Fruit fly (Drosophila melanogaster) whole organism, embryonic: ENCODE results near the gene crq.

Experiments used
- Atf3 ChIP-seq: fragments of 200-800 bp; sonication (Bioruptor generic); optimal IDR thresholded peaks from 3 replicates; lab custom pipeline; 2016; ENCODE audit warnings: missing biosample characterization, missing genetic modification characterization
- CG10147 ChIP-seq: fragments of 200-800 bp; sonication (Bioruptor generic); optimal IDR thresholded peaks from 2 replicates; lab custom pipeline; 2019; ENCODE audit warnings: missing biosample characterization, mild to moderate bottlenecking, missing genetic modification characterization, moderate library complexity
- CG10209 ChIP-seq: fragments of 200-800 bp; sonication (Bioruptor generic); optimal IDR thresholded peaks from 3 replicates; lab custom pipeline; 2017; ENCODE audit warnings: missing biosample characterization, mild to moderate bottlenecking, missing genetic modification characterization, missing genetic modification reagents
- CG10274 ChIP-seq: fragments of 200-800 bp; sonication (Bioruptor generic); optimal IDR thresholded peaks from 3 replicates; lab custom pipeline; 2017; ENCODE audit warnings: missing biosample characterization, mild to moderate bottlenecking, missing genetic modification characterization
- CG10321 ChIP-seq: fragments of 200-800 bp; sonication (Bioruptor generic); IDR thresholded peaks from 2 replicates; pipeline ENCODE4 v1.3.6; 2022; ENCODE audit warnings: missing biosample characterization, missing genetic modification characterization
- CG10366 ChIP-seq: fragments of 200-800 bp; sonication (Bioruptor generic); IDR thresholded peaks from 2 replicates; pipeline ENCODE4 v1.3.6; 2022; ENCODE audit warnings: missing biosample characterization, missing genetic modification characterization
- CG10431 ChIP-seq: fragments of 200-800 bp; sonication (Bioruptor generic); optimal IDR thresholded peaks from 3 replicates; lab custom pipeline; 2018; ENCODE audit warnings: missing biosample characterization, mild to moderate bottlenecking, missing genetic modification characterization
- CG11504 ChIP-seq: fragments of 200-800 bp; sonication (Bioruptor generic); optimal IDR thresholded peaks from 3 replicates; lab custom pipeline; 2019; ENCODE audit warnings: missing biosample characterization, mild to moderate bottlenecking, missing genetic modification characterization, moderate library complexity
- CG11723 ChIP-seq: fragments of 200-800 bp; sonication (Bioruptor generic); optimal IDR thresholded peaks from 2 replicates; lab custom pipeline; 2017; ENCODE audit warnings: missing biosample characterization, mild to moderate bottlenecking, missing genetic modification characterization
- CG12071 ChIP-seq: fragments of 200-800 bp; sonication (Bioruptor generic); optimal IDR thresholded peaks from 3 replicates; lab custom pipeline; 2018; ENCODE audit warnings: missing biosample characterization, mild to moderate bottlenecking, missing genetic modification characterization
- CG14965 ChIP-seq: fragments of 200-800 bp; sonication (Bioruptor generic); optimal IDR thresholded peaks from 2 replicates; lab custom pipeline; 2016; ENCODE audit warnings: missing biosample characterization, missing genetic modification characterization, borderline replicate concordance
- CG15269 ChIP-seq: fragments of 200-800 bp; sonication (Bioruptor generic); optimal IDR thresholded peaks from 2 replicates; lab custom pipeline; 2018; ENCODE audit warnings: missing biosample characterization, mild to moderate bottlenecking, missing genetic modification characterization, moderate library complexity
- CG15601 ChIP-seq: fragments of 200-800 bp; sonication (Bioruptor generic); optimal IDR thresholded peaks from 3 replicates; lab custom pipeline; 2019; ENCODE audit warnings: missing biosample characterization, mild to moderate bottlenecking, missing genetic modification characterization, moderate library complexity
- CG1792 ChIP-seq: fragments of 200-800 bp; sonication (Bioruptor generic); optimal IDR thresholded peaks from 2 replicates; lab custom pipeline; 2016; ENCODE audit warnings: missing biosample characterization, missing genetic modification characterization
- CG2120 ChIP-seq: fragments of 200-800 bp; sonication (Bioruptor generic); optimal IDR thresholded peaks from 3 replicates; lab custom pipeline; 2016; ENCODE audit warnings: missing biosample characterization, missing genetic modification characterization
- CG3163 ChIP-seq: fragments of 200-800 bp; sonication (Bioruptor generic); optimal IDR thresholded peaks from 3 replicates; lab custom pipeline; 2016; ENCODE audit warnings: missing biosample characterization, missing genetic modification characterization
- CG4282 ChIP-seq: fragments of 200-800 bp; sonication (Bioruptor generic); optimal IDR thresholded peaks from 2 replicates; lab custom pipeline; 2016; ENCODE audit warnings: missing biosample characterization, missing genetic modification characterization
- CG6654 ChIP-seq: fragments of 200-800 bp; sonication (Bioruptor generic); optimal IDR thresholded peaks from 2 replicates; lab custom pipeline; 2017; ENCODE audit warnings: missing biosample characterization, mild to moderate bottlenecking, missing genetic modification characterization
- CG7786 ChIP-seq: fragments of 200-800 bp; sonication (Bioruptor generic); optimal IDR thresholded peaks from 2 replicates; lab custom pipeline; 2016; ENCODE audit warnings: missing biosample characterization, missing genetic modification characterization
- CG8290 ChIP-seq, 3 experiments: fragments of 200-800 bp; sonication (Bioruptor generic); optimal IDR thresholded peaks; 2 replicates each; lab custom pipeline; 2016 to 2019; ENCODE audit warnings: missing biosample characterization in 3 of 3, missing genetic modification characterization in 3 of 3, mild to moderate bottlenecking in 2 of 3, moderate library complexity in 1 of 3
- CG9437 ChIP-seq: fragments of 200-800 bp; sonication (Bioruptor generic); optimal IDR thresholded peaks from 2 replicates; lab custom pipeline; 2018; ENCODE audit warnings: missing biosample characterization, mild to moderate bottlenecking, missing genetic modification characterization
- CTCF ChIP-seq: fragments of 200-800 bp; sonication (Bioruptor generic); optimal IDR thresholded peaks from 2 replicates; lab custom pipeline; 2017; ENCODE audit warnings: missing biosample characterization, mild to moderate bottlenecking, missing genetic modification characterization, moderate library complexity
- Dfd ChIP-seq, 2 experiments: fragments of >200 bp; optimal IDR thresholded peaks; 2 replicates each; lab custom pipeline; 2017; ENCODE audit warnings: missing biosample characterization in 2 of 2, missing genetic modification characterization in 2 of 2
- Elba2 ChIP-seq: fragments of 200-800 bp; sonication (Bioruptor generic); optimal IDR thresholded peaks from 3 replicates; lab custom pipeline; 2016; ENCODE audit warnings: missing biosample characterization, missing genetic modification characterization
- HmgZ ChIP-seq: fragments of 200-800 bp; sonication (Bioruptor generic); optimal IDR thresholded peaks from 2 replicates; lab custom pipeline; 2018; ENCODE audit warnings: missing biosample characterization, mild to moderate bottlenecking, missing genetic modification characterization
- Hr3 ChIP-seq: fragments of 200-800 bp; sonication (Bioruptor generic); optimal IDR thresholded peaks from 3 replicates; lab custom pipeline; 2016; ENCODE audit warnings: missing biosample characterization, missing genetic modification characterization
- Nf-YA ChIP-seq: fragments of 200-800 bp; sonication (Bioruptor generic); IDR thresholded peaks from 2 replicates; pipeline ENCODE4 v1.3.6; 2022; ENCODE audit warnings: missing biosample characterization, missing genetic modification characterization
- Nf-YB ChIP-seq: fragments of 200-800 bp; sonication (Bioruptor generic); optimal IDR thresholded peaks from 3 replicates; lab custom pipeline; 2019; ENCODE audit warnings: missing biosample characterization, mild to moderate bottlenecking, missing genetic modification characterization, moderate library complexity
- Oaz ChIP-seq: fragments of 200-800 bp; sonication (Bioruptor generic); IDR thresholded peaks from 2 replicates; pipeline ENCODE4 v1.3.6; 2022; ENCODE audit warnings: missing biosample characterization, missing genetic modification characterization
- Opbp ChIP-seq: fragments of 200-800 bp; sonication (Bioruptor generic); IDR thresholded peaks from 3 replicates; pipeline ENCODE4 v1.3.6; 2022; ENCODE audit warnings: missing biosample characterization, missing genetic modification characterization; ENCODE audit not compliant: partially characterized antibody
- Ravus ChIP-seq: fragments of 200-800 bp; sonication (Bioruptor generic); IDR thresholded peaks from 2 replicates; pipeline ENCODE4 v1.3.6; 2022; ENCODE audit warnings: missing biosample characterization, missing genetic modification characterization
- Rx ChIP-seq: fragments of 200-800 bp; sonication (Bioruptor generic); IDR thresholded peaks from 2 replicates; pipeline ENCODE4 v1.3.6; 2022; ENCODE audit warnings: missing biosample characterization, missing genetic modification characterization
- al ChIP-seq: fragments of 200-800 bp; sonication (Bioruptor generic); IDR thresholded peaks from 2 replicates; pipeline ENCODE4 v1.3.6; 2022; ENCODE audit warnings: missing biosample characterization, missing genetic modification characterization
- amos ChIP-seq: fragments of 200-800 bp; sonication (Bioruptor generic); IDR thresholded peaks from 2 replicates; pipeline ENCODE4 v1.3.6; 2022; ENCODE audit warnings: missing biosample characterization, missing genetic modification characterization; ENCODE audit not compliant: partially characterized antibody
- ara ChIP-seq: fragments of 200-800 bp; sonication (Bioruptor generic); IDR thresholded peaks from 2 replicates; pipeline ENCODE4 v1.3.6; 2022; ENCODE audit warnings: missing biosample characterization, missing genetic modification characterization
- da ChIP-seq: fragments of 200-800 bp; sonication (Bioruptor generic); optimal IDR thresholded peaks from 2 replicates; lab custom pipeline; 2016; ENCODE audit warnings: missing biosample characterization, missing genetic modification characterization
- eve ChIP-seq, 2 experiments: fragments of >200 bp; optimal IDR thresholded peaks; 2 replicates each; lab custom pipeline; 2017; ENCODE audit warnings: missing biosample characterization in 2 of 2, missing genetic modification characterization in 2 of 2
- ewg ChIP-seq: fragments of 200-800 bp; sonication (Bioruptor generic); optimal IDR thresholded peaks from 3 replicates; lab custom pipeline; 2017; ENCODE audit warnings: mild to moderate bottlenecking, missing biosample characterization, missing genetic modification reagents, missing genetic modification characterization
- fru ChIP-seq: fragments of >200 bp; optimal IDR thresholded peaks from 2 replicates; lab custom pipeline; 2017
- gcm ChIP-seq: fragments of 200-800 bp; sonication (Bioruptor generic); optimal IDR thresholded peaks from 2 replicates; lab custom pipeline; 2019; ENCODE audit warnings: missing biosample characterization, mild to moderate bottlenecking, missing genetic modification characterization, moderate library complexity
- grau ChIP-seq: fragments of 200-800 bp; optimal IDR thresholded peaks from 3 replicates; lab custom pipeline; 2019; ENCODE audit warnings: missing biosample characterization, mild to moderate bottlenecking, missing genetic modification characterization, moderate library complexity
- ham ChIP-seq: fragments of 200-800 bp; sonication (Bioruptor generic); IDR thresholded peaks from 2 replicates; pipeline ENCODE4 v1.3.6; 2022; ENCODE audit warnings: missing biosample characterization, missing genetic modification characterization
- hbn ChIP-seq: fragments of 200-800 bp; sonication (Bioruptor generic); IDR thresholded peaks from 2 replicates; pipeline ENCODE4 v1.3.6; 2022; ENCODE audit warnings: missing biosample characterization, missing genetic modification characterization; ENCODE audit not compliant: partially characterized antibody
- jigr1 ChIP-seq: fragments of 200-800 bp; sonication (Bioruptor generic); IDR thresholded peaks from 3 replicates; pipeline ENCODE4 v1.3.6; 2022; ENCODE audit warnings: missing biosample characterization, missing genetic modification characterization
- kni ChIP-seq: fragments of 200-800 bp; sonication (Bioruptor generic); optimal IDR thresholded peaks from 3 replicates; lab custom pipeline; 2017; ENCODE audit warnings: mild to moderate bottlenecking, missing biosample characterization, missing genetic modification reagents, missing genetic modification characterization
- lmd ChIP-seq: fragments of 200-800 bp; sonication (Bioruptor generic); IDR thresholded peaks from 2 replicates; pipeline ENCODE4 v1.3.6; 2022; ENCODE audit warnings: missing biosample characterization, missing genetic modification characterization
- salm ChIP-seq: fragments of 200-800 bp; sonication (Bioruptor generic); optimal IDR thresholded peaks from 2 replicates; lab custom pipeline; 2018; ENCODE audit warnings: missing biosample characterization, mild to moderate bottlenecking, missing genetic modification characterization
- sna ChIP-seq: fragments of 200-800 bp; sonication (Bioruptor generic); IDR thresholded peaks from 2 replicates; pipeline ENCODE4 v1.3.6; 2022; ENCODE audit warnings: missing biosample characterization, missing genetic modification characterization; ENCODE audit not compliant: partially characterized antibody
- stwl ChIP-seq: fragments of 200-800 bp; sonication (Bioruptor generic); optimal IDR thresholded peaks from 3 replicates; lab custom pipeline; 2018; ENCODE audit warnings: missing biosample characterization, mild to moderate bottlenecking, missing genetic modification characterization, moderate library complexity
- zfh1 ChIP-seq: fragments of 200-800 bp; sonication (Bioruptor generic); IDR thresholded peaks from 3 replicates; pipeline ENCODE4 v1.3.6; 2022; ENCODE audit warnings: missing biosample characterization, missing genetic modification characterization

Gene crq

dm6 chr2L:419620-420184 lies 33.1 kb downstream of the crq start, which contains the start of the genes CG13690 and RpLP1 (continued):
- TF ChIP-seq CG2120 (GFP tag; lab: Kevin White, UChicago) (peak; percentile 39), CG10209 (GFP tag; lab: Kevin White, UChicago) (peak; percentile 82), grau (peak; percentile 74), HmgZ (tag; lab: Kevin White, UChicago) (peak; percentile 52), CG10147 (GFP tag; lab: Kevin White, UChicago) (peak; percentile 77), CG1792 (GFP tag; lab: Kevin White, UChicago) (peak; percentile 51), Oaz (GFP tag; lab: Robert Waterston, UW) (no peak), fru (lab: Kevin White, UChicago) (no peak), CG10431 (peak; percentile 81), ham (no peak), Opbp (GFP tag; lab: Robert Waterston, UW) (no peak), al (GFP tag; lab: Robert Waterston, UW) (no peak), CG6654 (GFP tag; lab: Kevin White, UChicago) (peak; percentile 54), CG4282 (GFP tag; lab: Kevin White, UChicago) (no peak), eve (GFP tag; optimal IDR thresholded peaks at IDR 0.05; lab: Kevin White, UChicago) (no peak), CG7786 (GFP tag; lab: Kevin White, UChicago) (no peak), Dfd (GFP tag; optimal IDR thresholded peaks at IDR 0.05; lab: Kevin White, UChicago) (no peak), zfh1 (peak; percentile 76), Hr3 (GFP tag; lab: Kevin White, UChicago) (peak; percentile 1), ara (GFP tag; lab: Robert Waterston, UW) (peak; percentile 53; the same call in 1 of the 2 replicates), CG11723 (GFP tag; lab: Kevin White, UChicago) (peak; percentile 76), CTCF (peak; percentile 67), CG10366 (GFP tag; lab: Robert Waterston, UW) (no peak), lmd (GFP tag; lab: Robert Waterston, UW) (no peak), Nf-YB (peak; percentile 71), CG3163 (GFP tag; lab: Kevin White, UChicago) (peak; percentile 41), CG10321 (GFP tag; lab: Robert Waterston, UW) (no peak; the same call in 1 of the 2 replicates), ewg (GFP tag; lab: Kevin White, UChicago) (peak; percentile 61), kni (peak; percentile 92), Rx (GFP tag; lab: Robert Waterston, UW) (0 out of 2 replicates have a peak, but pooled peaks have one; percentile 6), CG11504 (tag; lab: Kevin White, UChicago) (peak; percentile 76), stwl (tag; lab: Kevin White, UChicago) (peak; percentile 76), CG15601 (peak; percentile 86), Ravus (GFP tag; lab: Robert Waterston, UW) (no peak), Nf-YA (GFP tag; lab: Robert Waterston, UW) (no peak), jigr1 (no peak), gcm (GFP tag; lab: Kevin White, UChicago) (peak; percentile 80), da (GFP tag; lab: Kevin White, UChicago) (peak; percentile 32), CG8290 (GFP tag; optimal IDR thresholded peaks at IDR 0.05; lab: Kevin White, UChicago) (peak; percentile 56), CG8290 (tag; optimal IDR thresholded peaks at IDR 0.05; lab: Kevin White, UChicago) (peak; percentile 41 to 85), hbn (no peak), salm (tag; lab: Kevin White, UChicago) (peak; percentile 80), Elba2 (GFP tag; lab: Kevin White, UChicago) (no peak), Atf3 (peak; percentile 37), CG10274 (GFP tag; lab: Kevin White, UChicago) (peak; percentile 57), CG15269 (tag; lab: Kevin White, UChicago) (peak; percentile 72), sna (GFP tag; lab: Robert Waterston, UW) (0 out of 2 replicates have a peak, but pooled peaks have one; percentile 17), CG14965 (GFP tag; lab: Kevin White, UChicago) (no peak), CG12071 (peak; percentile 82), CG9437 (GFP tag; lab: Kevin White, UChicago) (peak; percentile 97), amos (GFP tag; lab: Robert Waterston, UW) (peak; percentile 25; the same call in 1 of the 2 replicates)
